Worm (Caenorhabditis elegans) whole organism, mixed stage, embryonic: ENCODE measurements around the gene Y53C12B.1.

Source experiments
- M03D4.4 ChIP-seq: sonication (generic microtip); optimal IDR thresholded peaks from 2 replicates; lab custom pipeline; 2017; ENCODE audit warnings: mild to moderate bottlenecking, missing genetic modification characterization, missing compliant biosample characterization
- blmp-1 ChIP-seq: fragments of 150-350 bp; optimal IDR thresholded peaks from 2 replicates; lab custom pipeline; 2014; ENCODE audit warnings: missing biosample characterization, missing genetic modification characterization
- ceh-39 ChIP-seq: fragments of 150-350 bp; optimal IDR thresholded peaks from 2 replicates; lab custom pipeline; 2014; ENCODE audit warnings: missing biosample characterization, missing genetic modification characterization
- ceh-43 ChIP-seq: fragments of 200-800 bp; sonication (Bioruptor generic); optimal IDR thresholded peaks from 2 replicates; lab custom pipeline; 2018; ENCODE audit warnings: mild to moderate bottlenecking, missing genetic modification characterization, moderate library complexity, missing compliant biosample characterization
- ces-1 ChIP-seq: fragments of 150-350 bp; optimal IDR thresholded peaks from 2 replicates; lab custom pipeline; 2014; ENCODE audit warnings: missing biosample characterization, missing genetic modification reagents, missing genetic modification characterization
- cnd-1 ChIP-seq: fragments of 200-800 bp; sonication (Bioruptor generic); optimal IDR thresholded peaks from 2 replicates; lab custom pipeline; 2018; ENCODE audit warnings: mild to moderate bottlenecking, missing genetic modification characterization, missing compliant biosample characterization
- drap-1 ChIP-seq: fragments of 200-800 bp; sonication (Bioruptor generic); optimal IDR thresholded peaks from 3 replicates; lab custom pipeline; 2018; ENCODE audit warnings: mild to moderate bottlenecking, missing genetic modification characterization, missing compliant biosample characterization
- elt-1 ChIP-seq: sonication (generic microtip); optimal IDR thresholded peaks from 2 replicates; lab custom pipeline; 2017; ENCODE audit warnings: missing genetic modification characterization, mild to moderate bottlenecking, missing compliant biosample characterization, antibody characterized with exemption, moderate library complexity, borderline replicate concordance; ENCODE audit not compliant: insufficient read depth
- elt-3 ChIP-seq: fragments of 150-350 bp; optimal IDR thresholded peaks from 2 replicates; lab custom pipeline; 2014; ENCODE audit warnings: missing biosample characterization, missing genetic modification characterization
- flh-1 ChIP-seq: fragments of 200-800 bp; sonication (Bioruptor generic); optimal IDR thresholded peaks from 2 replicates; lab custom pipeline; 2018; ENCODE audit warnings: mild to moderate bottlenecking, missing genetic modification characterization, moderate library complexity, missing compliant biosample characterization
- ham-2 ChIP-seq: fragments of 200-800 bp; sonication (Bioruptor generic); optimal IDR thresholded peaks from 2 replicates; lab custom pipeline; 2018; ENCODE audit warnings: mild to moderate bottlenecking, missing genetic modification characterization, missing compliant biosample characterization
- hlh-1 ChIP-seq: fragments of 150-350 bp; optimal IDR thresholded peaks from 2 replicates; lab custom pipeline; 2014; ENCODE audit warnings: missing biosample characterization, missing genetic modification reagents, missing genetic modification characterization
- lin-13 ChIP-seq: fragments of 150-350 bp; optimal IDR thresholded peaks from 2 replicates; lab custom pipeline; 2014; ENCODE audit warnings: missing biosample characterization, missing genetic modification characterization
- lin-32 ChIP-seq: fragments of 200-800 bp; sonication (Bioruptor generic); optimal IDR thresholded peaks from 2 replicates; lab custom pipeline; 2018; ENCODE audit warnings: mild to moderate bottlenecking, missing genetic modification characterization, missing compliant biosample characterization
- mep-1 ChIP-seq: fragments of 150-350 bp; optimal IDR thresholded peaks from 2 replicates; lab custom pipeline; 2017; ENCODE audit warnings: missing biosample characterization, missing genetic modification reagents, missing genetic modification characterization, inconsistent platforms
- mls-2 ChIP-seq: sonication (generic microtip); optimal IDR thresholded peaks from 2 replicates; lab custom pipeline; 2016; ENCODE audit warnings: mild to moderate bottlenecking, missing genetic modification characterization, moderate library complexity, missing compliant biosample characterization
- nhr-12 ChIP-seq: fragments of 150-350 bp; optimal IDR thresholded peaks from 2 replicates; lab custom pipeline; 2014; ENCODE audit warnings: missing biosample characterization, missing genetic modification characterization
- nhr-2 ChIP-seq: fragments of 150-350 bp; optimal IDR thresholded peaks from 2 replicates; lab custom pipeline; 2014; ENCODE audit warnings: missing biosample characterization, missing genetic modification characterization
- nhr-237 ChIP-seq: fragments of 150-350 bp; optimal IDR thresholded peaks from 2 replicates; lab custom pipeline; 2014; ENCODE audit warnings: missing biosample characterization, missing genetic modification characterization
- nhr-76 ChIP-seq: sonication (generic microtip); optimal IDR thresholded peaks from 2 replicates; lab custom pipeline; 2017; ENCODE audit warnings: missing biosample characterization, missing genetic modification characterization
- pha-4 ChIP-seq: fragments of 150-350 bp; optimal IDR thresholded peaks from 2 replicates; lab custom pipeline; 2018; ENCODE audit warnings: missing biosample characterization, missing genetic modification reagents, missing genetic modification characterization
- sem-2 ChIP-seq: fragments of 200-800 bp; sonication (Bioruptor generic); optimal IDR thresholded peaks from 2 replicates; lab custom pipeline; 2018; ENCODE audit warnings: mild to moderate bottlenecking, missing genetic modification characterization, missing compliant biosample characterization
- snpc-4 ChIP-seq: fragments of 150-350 bp; optimal IDR thresholded peaks from 2 replicates; lab custom pipeline; 2014; ENCODE audit warnings: missing biosample characterization, missing genetic modification characterization
- sptf-1 ChIP-seq: sonication (generic microtip); optimal IDR thresholded peaks from 2 replicates; lab custom pipeline; 2017; ENCODE audit warnings: mild to moderate bottlenecking, missing genetic modification characterization, moderate library complexity, missing compliant biosample characterization
- tbx-8 ChIP-seq: fragments of 200-800 bp; sonication (Bioruptor generic); optimal IDR thresholded peaks from 2 replicates; lab custom pipeline; 2018; ENCODE audit warnings: mild to moderate bottlenecking, missing genetic modification characterization, moderate library complexity, missing compliant biosample characterization
- unc-120 ChIP-seq: sonication (generic microtip); optimal IDR thresholded peaks from 2 replicates; lab custom pipeline; 2017; ENCODE audit warnings: missing genetic modification characterization, missing compliant biosample characterization; ENCODE audit not compliant: poor library complexity, severe bottlenecking
- unc-39 ChIP-seq: fragments of 150-350 bp; optimal IDR thresholded peaks from 2 replicates; lab custom pipeline; 2014; ENCODE audit warnings: missing biosample characterization, missing genetic modification characterization
- zip-8 ChIP-seq: fragments of 150-350 bp; optimal IDR thresholded peaks from 2 replicates; lab custom pipeline; 2014; ENCODE audit warnings: missing biosample characterization, missing genetic modification characterization
- ztf-11 ChIP-seq: fragments of 150-350 bp; optimal IDR thresholded peaks from 2 replicates; lab custom pipeline; 2014; ENCODE audit warnings: missing biosample characterization, missing genetic modification characterization

Gene Y53C12B.1

DNA sequence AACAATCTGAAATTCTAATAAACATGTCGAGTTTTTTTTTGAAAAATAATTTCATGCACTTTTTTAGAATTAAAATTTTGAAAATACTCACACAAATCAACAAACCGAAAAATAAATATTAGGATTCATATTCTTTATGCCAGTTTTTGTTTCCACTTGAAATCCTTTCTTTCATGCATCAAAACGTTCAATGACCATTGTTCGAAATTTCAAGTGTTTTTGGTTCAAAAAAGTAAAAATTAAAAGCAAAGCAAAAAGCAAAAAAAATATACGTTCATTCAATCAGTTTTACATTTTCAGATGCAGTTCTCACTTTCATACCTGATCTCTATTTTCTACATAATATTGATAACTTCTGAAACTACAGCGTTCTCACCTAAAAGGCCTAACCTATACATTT lies 7.9 kb upstream of the Y53C12B.1 start, which contains the start of gene ZK1321.1:
Gene ZK1321.1, plus strand, starts transcription at position 301 of the 400 bp plus-strand sequence.
- TF ChIP-seq nhr-76 (tag; lab: Kevin White, UChicago), result no peak
- no peak for TF ChIP-seq drap-1 (GFP tag; lab: Kevin White, UChicago)
- TF ChIP-seq unc-39, result no peak
- TF ChIP-seq hlh-1 (tag; lab: Kevin White, UChicago), result no peak
- TF ChIP-seq snpc-4 (tag; lab: Kevin White, UChicago), result no peak
- TF ChIP-seq unc-120 (tag; lab: Kevin White, UChicago), result no peak
- TF ChIP-seq mls-2, result no peak
- no peak for TF ChIP-seq sem-2 (GFP tag; lab: Kevin White, UChicago)
- no peak for TF ChIP-seq nhr-2 (tag; lab: Kevin White, UChicago)
- TF ChIP-seq lin-13, result no peak
- TF ChIP-seq nhr-12 (tag; lab: Kevin White, UChicago), result no peak
- TF ChIP-seq M03D4.4 (tag; lab: Kevin White, UChicago), result no peak
- no peak for TF ChIP-seq ceh-43
- no peak for TF ChIP-seq mep-1
- no peak for TF ChIP-seq zip-8 (tag; lab: Kevin White, UChicago)
- TF ChIP-seq nhr-237, result no peak
- TF ChIP-seq sptf-1, result no peak
- no peak for TF ChIP-seq elt-3 (tag; lab: Kevin White, UChicago)
- TF ChIP-seq, all 35 proteins: peak for 0

DNA sequence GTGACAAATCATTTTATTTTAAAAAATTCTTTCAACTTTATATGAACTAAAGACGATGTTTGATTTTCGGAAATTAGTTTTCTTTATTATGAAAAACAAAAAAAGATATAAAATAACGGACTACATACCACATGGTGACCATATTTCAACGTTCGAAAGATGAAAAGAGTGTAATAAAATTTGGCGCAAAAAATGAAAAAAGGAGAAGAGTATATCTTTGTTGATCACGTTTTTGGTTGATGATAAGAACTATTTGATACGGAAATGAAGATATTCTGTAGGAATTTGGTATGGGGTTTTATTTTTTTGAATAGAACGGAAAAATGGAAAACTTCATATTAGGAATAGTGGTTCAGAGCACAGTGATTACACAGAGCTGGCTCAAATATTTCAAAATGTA lies 7.2 kb upstream of the Y53C12B.1 start, which contains the start of gene Y53C12B.7:
Gene Y53C12B.7, minus strand, starts transcription at position 163 of the 400 bp plus-strand sequence.
- no peak for TF ChIP-seq ces-1 (GFP tag; lab: Kevin White, UChicago)
- no peak for TF ChIP-seq ham-2 (GFP tag; lab: Kevin White, UChicago)
- TF ChIP-seq elt-3 (tag; lab: Kevin White, UChicago), result no peak
- TF ChIP-seq hlh-1 (tag; lab: Kevin White, UChicago), result no peak
- no peak for TF ChIP-seq lin-13
- TF ChIP-seq nhr-237, result no peak

DNA sequence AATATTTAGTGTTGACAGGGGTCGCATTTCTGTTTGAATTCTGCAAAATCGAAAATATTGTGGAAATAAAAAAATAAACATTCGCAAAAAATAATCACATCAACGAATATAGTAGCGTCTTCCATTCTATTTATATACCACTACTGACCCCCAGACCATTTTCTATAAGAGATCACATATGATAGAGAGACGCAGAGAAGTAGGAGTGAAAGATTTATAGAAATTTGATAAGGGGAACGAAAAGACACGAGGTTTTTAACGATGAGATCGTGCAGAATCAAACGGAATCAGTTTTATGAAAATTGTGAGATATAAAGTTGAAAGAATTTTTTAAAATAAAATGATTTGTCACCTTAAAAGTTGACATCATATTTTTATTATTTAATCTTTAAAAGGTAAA lies 6.4 kb upstream of the Y53C12B.1 start:
- no peak for TF ChIP-seq unc-120 (tag; lab: Kevin White, UChicago)
- no peak for TF ChIP-seq tbx-8 (GFP tag; lab: Kevin White, UChicago)
- TF ChIP-seq ceh-39 (tag; lab: Kevin White, UChicago), result no peak
- no peak for TF ChIP-seq ztf-11 (tag; lab: Kevin White, UChicago)
- no peak for TF ChIP-seq zip-8 (tag; lab: Kevin White, UChicago)
- TF ChIP-seq lin-13, result no peak
- TF ChIP-seq sem-2 (GFP tag; lab: Kevin White, UChicago), result no peak
- no peak for TF ChIP-seq flh-1 (GFP tag; lab: Kevin White, UChicago)
- TF ChIP-seq, all 35 proteins: peak for 0

DNA sequence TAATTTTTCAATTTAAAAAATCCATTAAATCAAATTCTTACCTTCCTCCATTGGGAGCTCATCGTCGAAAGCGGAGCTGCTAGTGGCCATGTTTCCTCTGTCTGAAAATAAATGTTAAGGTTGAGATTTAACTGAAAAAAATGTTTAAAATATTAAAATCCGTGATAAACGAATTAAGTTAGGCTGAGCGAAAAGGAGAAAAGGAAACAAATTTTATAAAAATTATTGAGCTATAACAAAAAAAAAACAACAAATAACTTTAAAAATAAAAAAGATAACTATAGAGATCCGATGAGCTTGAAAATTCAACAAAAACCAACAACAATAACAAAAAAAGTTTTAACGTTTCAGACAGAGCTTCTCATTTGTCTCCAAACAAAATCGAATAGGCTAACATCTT lies 3.1 kb downstream of the Y53C12B.1 start, which contains the start of gene pno-1:
Gene pno-1, minus strand, starts transcription at position 101 of the 400 bp plus-strand sequence.
- TF ChIP-seq pha-4 (no peak), elt-1 (no peak), ceh-43 (no peak), M03D4.4 (tag; lab: Kevin White, UChicago) (no peak), sem-2 (GFP tag; lab: Kevin White, UChicago) (no peak), lin-13 (no peak), nhr-76 (tag; lab: Kevin White, UChicago) (no peak), lin-32 (no peak), cnd-1 (no peak), ham-2 (GFP tag; lab: Kevin White, UChicago) (no peak), blmp-1 (tag; lab: Kevin White, UChicago) (no peak), snpc-4 (tag; lab: Kevin White, UChicago) (no peak)

DNA sequence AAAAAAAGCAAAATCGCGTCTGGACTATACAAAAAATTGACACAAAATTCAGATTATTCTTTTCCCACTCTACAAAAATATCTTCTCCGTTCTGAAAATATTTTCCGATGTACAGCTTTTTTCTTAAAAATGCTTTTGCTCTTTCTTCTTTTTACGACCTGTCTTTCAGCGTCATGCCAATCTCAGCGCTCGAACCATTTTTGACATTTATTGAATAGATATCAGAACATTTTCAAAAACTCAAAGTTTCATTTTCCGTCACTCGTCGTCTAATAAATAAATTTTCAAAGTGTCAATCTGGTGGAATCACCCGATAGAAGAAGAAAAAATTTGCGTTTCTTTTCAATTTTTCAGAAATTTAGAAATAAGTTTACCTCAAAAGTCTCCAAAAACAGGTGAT lies 4.5 kb downstream of the Y53C12B.1 start:
- TF ChIP-seq elt-3 (tag; lab: Kevin White, UChicago) (no peak), hlh-1 (tag; lab: Kevin White, UChicago) (no peak), blmp-1 (tag; lab: Kevin White, UChicago) (no peak), M03D4.4 (tag; lab: Kevin White, UChicago) (no peak), unc-120 (tag; lab: Kevin White, UChicago) (no peak), nhr-76 (tag; lab: Kevin White, UChicago) (no peak), mls-2 (no peak)
- TF ChIP-seq, all 35 proteins: peak for 0

DNA sequence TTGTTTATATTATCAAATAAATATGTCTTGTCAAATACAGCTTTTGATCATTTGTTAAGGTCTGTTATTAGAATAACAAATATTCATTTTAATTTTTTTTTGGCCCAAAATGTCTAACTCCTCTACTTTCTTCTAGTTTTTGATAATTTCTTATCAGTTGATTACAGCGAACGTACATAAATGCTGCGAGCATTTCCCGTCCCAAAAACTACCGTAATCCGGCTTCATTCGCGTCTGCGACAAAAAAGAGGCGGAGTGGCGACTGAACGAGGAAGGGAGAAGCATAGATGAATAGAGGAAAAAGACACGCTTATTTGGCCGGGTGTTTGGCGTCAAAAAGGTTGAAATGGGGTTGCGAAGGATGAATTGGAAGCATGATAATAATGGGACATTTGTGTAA lies 5.3 kb downstream of the Y53C12B.1 start:
- TF ChIP-seq unc-120 (tag; lab: Kevin White, UChicago) (no peak), ham-2 (GFP tag; lab: Kevin White, UChicago) (no peak)
